Fruit fly (Drosophila melanogaster) whole organism, embryonic: Measurements from ENCODE around the gene BHD.

ENCODE experiments used
- Asciz ChIP-seq: fragments of 200-800 bp; sonication (Bioruptor generic); optimal IDR thresholded peaks from 2 replicates; lab custom pipeline; 2017; ENCODE audit warnings: missing biosample characterization, mild to moderate bottlenecking, missing genetic modification characterization, missing genetic modification reagents
- Atf3 ChIP-seq: fragments of 200-800 bp; sonication (Bioruptor generic); optimal IDR thresholded peaks from 3 replicates; lab custom pipeline; 2016; ENCODE audit warnings: missing biosample characterization, missing genetic modification characterization
- B-H1 ChIP-seq: fragments of 200-800 bp; sonication (Bioruptor generic); IDR thresholded peaks from 3 replicates; pipeline ENCODE4 v1.3.6; 2022; ENCODE audit warnings: missing biosample characterization, missing genetic modification characterization
- BEAF-32 ChIP-seq: fragments of 200-800 bp; sonication (Bioruptor generic); optimal IDR thresholded peaks from 3 replicates; lab custom pipeline; 2017; ENCODE audit warnings: missing biosample characterization, missing genetic modification characterization, mild to moderate bottlenecking, moderate library complexity, missing genetic modification reagents
- Blimp-1 ChIP-seq: fragments of 200-800 bp; sonication (Bioruptor generic); optimal IDR thresholded peaks from 3 replicates; lab custom pipeline; 2018; ENCODE audit warnings: missing biosample characterization, missing genetic modification characterization, mild to moderate bottlenecking, moderate library complexity, missing genetic modification reagents
- CG11695 ChIP-seq: fragments of 200-800 bp; sonication (Bioruptor generic); IDR thresholded peaks from 3 replicates; pipeline ENCODE4 v1.3.6; 2022; ENCODE audit warnings: missing biosample characterization, missing genetic modification characterization
- CG12155 ChIP-seq: fragments of 200-800 bp; sonication (Bioruptor generic); optimal IDR thresholded peaks from 3 replicates; lab custom pipeline; 2016; ENCODE audit warnings: missing biosample characterization, missing genetic modification characterization
- CG13775 ChIP-seq: fragments of 200-800 bp; sonication (Bioruptor generic); optimal IDR thresholded peaks from 3 replicates; lab custom pipeline; 2017; ENCODE audit warnings: missing biosample characterization, mild to moderate bottlenecking, missing genetic modification characterization
- CG14050 ChIP-seq: fragments of 200-800 bp; sonication (Bioruptor generic); IDR thresholded peaks from 3 replicates; pipeline ENCODE4 v1.3.6; 2022; ENCODE audit warnings: missing biosample characterization, missing genetic modification characterization
- CG15601 ChIP-seq: fragments of 200-800 bp; sonication (Bioruptor generic); optimal IDR thresholded peaks from 3 replicates; lab custom pipeline; 2019; ENCODE audit warnings: missing biosample characterization, mild to moderate bottlenecking, missing genetic modification characterization, moderate library complexity
- CG1602 ChIP-seq: fragments of 200-800 bp; sonication (Bioruptor generic); optimal IDR thresholded peaks from 3 replicates; lab custom pipeline; 2016; ENCODE audit warnings: missing biosample characterization, missing genetic modification characterization
- CG1603 ChIP-seq: fragments of 200-800 bp; sonication (Bioruptor generic); optimal IDR thresholded peaks from 2 replicates; lab custom pipeline; 2019; ENCODE audit warnings: missing biosample characterization, mild to moderate bottlenecking, missing genetic modification characterization, moderate library complexity
- CG18619 ChIP-seq: fragments of 200-800 bp; sonication (Bioruptor generic); optimal IDR thresholded peaks from 3 replicates; lab custom pipeline; 2017; ENCODE audit warnings: missing biosample characterization, mild to moderate bottlenecking, missing genetic modification characterization
- CG2116 ChIP-seq: fragments of 200-800 bp; sonication (Bioruptor generic); optimal IDR thresholded peaks from 3 replicates; lab custom pipeline; 2018; ENCODE audit warnings: missing biosample characterization, mild to moderate bottlenecking, missing genetic modification characterization
- CG2875 ChIP-seq: fragments of 200-800 bp; sonication (Bioruptor generic); optimal IDR thresholded peaks from 2 replicates; lab custom pipeline; 2017; ENCODE audit warnings: missing biosample characterization, mild to moderate bottlenecking, missing genetic modification characterization, missing genetic modification reagents
- CG33213 ChIP-seq: fragments of 200-800 bp; sonication (Bioruptor generic); optimal IDR thresholded peaks from 3 replicates; lab custom pipeline; 2016; ENCODE audit warnings: missing biosample characterization, missing genetic modification characterization
- CG6272 ChIP-seq: fragments of 200-800 bp; sonication (Bioruptor generic); IDR thresholded peaks from 2 replicates; pipeline ENCODE4 v1.3.6; 2022; ENCODE audit warnings: missing biosample characterization, missing genetic modification characterization
- CG7357 ChIP-seq: fragments of 200-800 bp; sonication (Bioruptor generic); IDR thresholded peaks from 3 replicates; pipeline ENCODE4 v1.3.6; 2022; ENCODE audit warnings: missing biosample characterization, missing genetic modification characterization
- D ChIP-seq, 2 experiments: fragments of 200-800 bp in 1 of 2; fragments of >200 bp in 1 of 2; sonication (Bioruptor generic) in 1 of 2; optimal IDR thresholded peaks; 2 replicates in 1 of 2; 3 replicates in 1 of 2; lab custom pipeline; 2017; ENCODE audit warnings: mild to moderate bottlenecking in 1 of 2, missing biosample characterization in 1 of 2, missing genetic modification characterization in 1 of 2, missing genetic modification reagents in 1 of 2
- Dll ChIP-seq: fragments of 200-800 bp; sonication (Bioruptor generic); IDR thresholded peaks from 4 replicates; pipeline ENCODE4 v1.3.6; 2022; ENCODE audit warnings: missing biosample characterization, missing genetic modification characterization; ENCODE audit not compliant: partially characterized antibody
- Dref ChIP-seq: fragments of 200-800 bp; sonication (Bioruptor generic); IDR thresholded peaks from 2 replicates; pipeline ENCODE4 v1.3.6; 2022; ENCODE audit warnings: missing biosample characterization, missing genetic modification characterization
- GATAe ChIP-seq: fragments of 200-800 bp; sonication (Bioruptor generic); conservative IDR thresholded peaks from 2 replicates; pipeline ENCODE4 v1.3.6; 2022; ENCODE audit warnings: missing biosample characterization, missing genetic modification characterization
- Hr51 ChIP-seq, 2 experiments: fragments of 200-800 bp; sonication (Bioruptor generic); optimal IDR thresholded peaks; 2 replicates in 1 of 2; 3 replicates in 1 of 2; lab custom pipeline; 2016 to 2018; ENCODE audit warnings: missing biosample characterization in 2 of 2, missing genetic modification characterization in 2 of 2, mild to moderate bottlenecking in 1 of 2, moderate library complexity in 1 of 2
- MBD-R2 ChIP-seq: fragments of 200-800 bp; sonication (Bioruptor generic); IDR thresholded peaks from 2 replicates; pipeline ENCODE4 v1.3.6; 2022; ENCODE audit warnings: missing biosample characterization, missing genetic modification characterization
- Max ChIP-seq: fragments of 200-800 bp; sonication (Bioruptor generic); optimal IDR thresholded peaks from 2 replicates; lab custom pipeline; 2016; ENCODE audit warnings: missing biosample characterization, mild to moderate bottlenecking, missing genetic modification characterization
- Nf-YA ChIP-seq: fragments of 200-800 bp; sonication (Bioruptor generic); IDR thresholded peaks from 2 replicates; pipeline ENCODE4 v1.3.6; 2022; ENCODE audit warnings: missing biosample characterization, missing genetic modification characterization
- Nf-YB ChIP-seq: fragments of 200-800 bp; sonication (Bioruptor generic); optimal IDR thresholded peaks from 3 replicates; lab custom pipeline; 2019; ENCODE audit warnings: missing biosample characterization, mild to moderate bottlenecking, missing genetic modification characterization, moderate library complexity
- Poxn ChIP-seq: fragments of 200-800 bp; sonication (Bioruptor generic); IDR thresholded peaks from 2 replicates; pipeline ENCODE4 v1.3.6; 2022; ENCODE audit warnings: missing biosample characterization, missing genetic modification characterization
- Ptx1 ChIP-seq: fragments of 200-800 bp; sonication (Bioruptor generic); IDR thresholded peaks from 2 replicates; pipeline ENCODE4 v1.3.6; 2022; ENCODE audit warnings: missing biosample characterization, missing genetic modification characterization
- Xrp1 ChIP-seq: fragments of 200-800 bp; sonication (Bioruptor generic); IDR thresholded peaks from 2 replicates; pipeline ENCODE4 v1.3.6; 2022; ENCODE audit warnings: missing biosample characterization, missing genetic modification characterization
- br ChIP-seq: fragments of >200 bp; optimal IDR thresholded peaks from 2 replicates; lab custom pipeline; 2017
- cwo ChIP-seq: fragments of 200-800 bp; sonication (Bioruptor generic); optimal IDR thresholded peaks from 3 replicates; lab custom pipeline; 2017; ENCODE audit warnings: missing biosample characterization, missing genetic modification characterization, mild to moderate bottlenecking, moderate library complexity, missing genetic modification reagents
- dan ChIP-seq: fragments of 200-800 bp; sonication (Bioruptor generic); IDR thresholded peaks from 2 replicates; pipeline ENCODE4 v1.3.6; 2022; ENCODE audit warnings: missing biosample characterization, missing genetic modification characterization
- dpn ChIP-seq, 2 experiments: fragments of 200-800 bp; sonication (Bioruptor generic); optimal IDR thresholded peaks; 3 replicates each; lab custom pipeline; 2016; ENCODE audit warnings: missing biosample characterization in 2 of 2, missing genetic modification characterization in 2 of 2
- eyg ChIP-seq: fragments of 200-800 bp; sonication (Bioruptor generic); optimal IDR thresholded peaks from 3 replicates; lab custom pipeline; 2016; ENCODE audit warnings: missing biosample characterization, missing genetic modification characterization
- fd102C ChIP-seq: fragments of 200-800 bp; sonication (Bioruptor generic); optimal IDR thresholded peaks from 2 replicates; lab custom pipeline; 2018; ENCODE audit warnings: missing biosample characterization, mild to moderate bottlenecking, missing genetic modification characterization, moderate library complexity
- gcm ChIP-seq: fragments of 200-800 bp; sonication (Bioruptor generic); optimal IDR thresholded peaks from 2 replicates; lab custom pipeline; 2019; ENCODE audit warnings: missing biosample characterization, mild to moderate bottlenecking, missing genetic modification characterization, moderate library complexity
- gem ChIP-seq: fragments of 200-800 bp; sonication (Bioruptor generic); optimal IDR thresholded peaks from 2 replicates; lab custom pipeline; 2019; ENCODE audit warnings: missing biosample characterization, mild to moderate bottlenecking, missing genetic modification characterization, moderate library complexity
- grau ChIP-seq: fragments of 200-800 bp; optimal IDR thresholded peaks from 3 replicates; lab custom pipeline; 2019; ENCODE audit warnings: missing biosample characterization, mild to moderate bottlenecking, missing genetic modification characterization, moderate library complexity
- grn ChIP-seq: fragments of 200-800 bp; sonication (Bioruptor generic); optimal IDR thresholded peaks from 3 replicates; lab custom pipeline; 2017; ENCODE audit warnings: missing biosample characterization, missing genetic modification characterization
- hth ChIP-seq: fragments of >200 bp; optimal IDR thresholded peaks from 2 replicates; lab custom pipeline; 2017; ENCODE audit warnings: inconsistent platforms
- kah ChIP-seq: fragments of 200-800 bp; sonication (Bioruptor generic); optimal IDR thresholded peaks from 2 replicates; lab custom pipeline; 2018; ENCODE audit warnings: missing biosample characterization, mild to moderate bottlenecking, missing genetic modification characterization
- lab ChIP-seq: fragments of 200-800 bp; sonication (Bioruptor generic); optimal IDR thresholded peaks from 3 replicates; lab custom pipeline; 2017; ENCODE audit warnings: missing biosample characterization, missing genetic modification characterization, mild to moderate bottlenecking, moderate library complexity, missing genetic modification reagents
- lilli ChIP-seq: fragments of 200-800 bp; sonication (Bioruptor generic); optimal IDR thresholded peaks from 3 replicates; lab custom pipeline; 2016; ENCODE audit warnings: missing biosample characterization, missing genetic modification characterization
- luna ChIP-seq: fragments of 200-800 bp; sonication (Bioruptor generic); optimal IDR thresholded peaks from 2 replicates; lab custom pipeline; 2016; ENCODE audit warnings: missing biosample characterization, missing genetic modification characterization
- mam ChIP-seq: fragments of 200-800 bp; sonication (Bioruptor generic); optimal IDR thresholded peaks from 3 replicates; lab custom pipeline; 2016; ENCODE audit warnings: missing biosample characterization, missing genetic modification characterization
- oc ChIP-seq: fragments of 200-800 bp; sonication (Bioruptor generic); optimal IDR thresholded peaks from 2 replicates; lab custom pipeline; 2018; ENCODE audit warnings: missing biosample characterization, mild to moderate bottlenecking, missing genetic modification characterization, moderate library complexity
- peb ChIP-seq: fragments of 200-800 bp; sonication (Bioruptor generic); IDR thresholded peaks from 2 replicates; pipeline ENCODE4 v1.3.6; 2022; ENCODE audit warnings: missing biosample characterization, missing genetic modification characterization
- pum ChIP-seq: fragments of 200-800 bp; sonication (Bioruptor generic); optimal IDR thresholded peaks from 2 replicates; lab custom pipeline; 2016; ENCODE audit warnings: missing biosample characterization, missing genetic modification characterization
- stwl ChIP-seq: fragments of 200-800 bp; sonication (Bioruptor generic); optimal IDR thresholded peaks from 3 replicates; lab custom pipeline; 2018; ENCODE audit warnings: missing biosample characterization, mild to moderate bottlenecking, missing genetic modification characterization, moderate library complexity

BHD gene

dm6 chr3L:7243775-7244438 lies 5.6 kb downstream of the BHD start, which contains the start of the genes mRpL50 and mei-P22 (continued):
- TF ChIP-seq peb (no peak), Poxn (GFP tag; lab: Robert Waterston, UW) (no peak), dpn (GFP tag; optimal IDR thresholded peaks at IDR 0.05; lab: Kevin White, UChicago) (peak; percentile 10 to 25), MBD-R2 (peak; percentile 87), CG13775 (GFP tag; lab: Kevin White, UChicago) (no peak), Nf-YB (no peak), Blimp-1 (GFP tag; lab: Kevin White, UChicago) (no peak), CG15601 (tag; lab: Kevin White, UChicago) (peak; percentile 9), CG1603 (tag; lab: Kevin White, UChicago) (peak; percentile 64), oc (tag; lab: Kevin White, UChicago) (no peak), mam (GFP tag; lab: Kevin White, UChicago) (peak; percentile 40), lab (GFP tag; lab: Kevin White, UChicago) (no peak), eyg (GFP tag; lab: Kevin White, UChicago) (no peak), Dref (GFP tag; lab: Robert Waterston, UW) (0 out of 2 replicates have a peak, but pooled peaks have one; percentile 30), stwl (peak; percentile 87), D (optimal IDR thresholded peaks at IDR 0.05; lab: Kevin White, UChicago) (no peak), D (GFP tag; optimal IDR thresholded peaks at IDR 0.05; lab: Kevin White, UChicago) (no peak), grau (tag; lab: Kevin White, UChicago) (peak; percentile 37), cwo (GFP tag; lab: Kevin White, UChicago) (no peak), CG2116 (GFP tag; lab: Kevin White, UChicago) (no peak), hth (no peak), GATAe (no peak), grn (GFP tag; lab: Kevin White, UChicago) (no peak), CG12155 (GFP tag; lab: Kevin White, UChicago) (peak; percentile 9), B-H1 (GFP tag; lab: Robert Waterston, UW) (no peak), CG11695 (GFP tag; lab: Robert Waterston, UW) (no peak), fd102C (GFP tag; lab: Kevin White, UChicago) (no peak), pum (GFP tag; lab: Kevin White, UChicago) (peak; percentile 52), Ptx1 (GFP tag; lab: Robert Waterston, UW) (no peak), CG33213 (GFP tag; lab: Kevin White, UChicago) (peak; percentile 14), CG18619 (no peak), gem (peak; percentile 61), luna (GFP tag; lab: Kevin White, UChicago) (no peak), Asciz (GFP tag; lab: Kevin White, UChicago) (no peak), Atf3 (GFP tag; lab: Kevin White, UChicago) (no peak), kah (GFP tag; lab: Kevin White, UChicago) (no peak), Nf-YA (GFP tag; lab: Robert Waterston, UW) (no peak), CG1602 (GFP tag; lab: Kevin White, UChicago) (peak; percentile 5), BEAF-32 (GFP tag; lab: Kevin White, UChicago) (peak; percentile 39), Xrp1 (GFP tag; lab: Robert Waterston, UW) (no peak), Max (GFP tag; lab: Kevin White, UChicago) (no peak), lilli (GFP tag; lab: Kevin White, UChicago) (peak; percentile 9), br (lab: Kevin White, UChicago) (no peak), CG2875 (GFP tag; lab: Kevin White, UChicago) (no peak), Hr51 (GFP tag; optimal IDR thresholded peaks at IDR 0.05; lab: Kevin White, UChicago) (peak in 1 of 2 experiments; percentile 19), CG14050 (GFP tag; lab: Robert Waterston, UW) (no peak), dan (GFP tag; lab: Robert Waterston, UW) (no peak), gcm (GFP tag; lab: Kevin White, UChicago) (no peak), CG6272 (no peak), Dll (GFP tag; lab: Robert Waterston, UW) (no peak), CG7357 (GFP tag; lab: Robert Waterston, UW) (no peak)
